Fruit fly (Drosophila melanogaster) whole organism, embryonic: ENCODE results near the gene CG33702.

Experiments used
- B-H2 ChIP-seq: fragments of 200-800 bp; sonication (Bioruptor generic); optimal IDR thresholded peaks from 2 replicates; lab custom pipeline; 2018; ENCODE audit warnings: missing biosample characterization, mild to moderate bottlenecking, missing genetic modification characterization
- CG10431 ChIP-seq: fragments of 200-800 bp; sonication (Bioruptor generic); optimal IDR thresholded peaks from 3 replicates; lab custom pipeline; 2018; ENCODE audit warnings: missing biosample characterization, mild to moderate bottlenecking, missing genetic modification characterization
- CG10979 ChIP-seq: fragments of 200-800 bp; sonication (Bioruptor generic); optimal IDR thresholded peaks from 2 replicates; lab custom pipeline; 2018; ENCODE audit warnings: missing biosample characterization, mild to moderate bottlenecking, missing genetic modification characterization, moderate library complexity
- CG11247 ChIP-seq: fragments of 200-800 bp; sonication (Bioruptor generic); IDR thresholded peaks from 2 replicates; pipeline ENCODE4 v1.3.6; 2022; ENCODE audit warnings: missing biosample characterization, missing genetic modification characterization
- CG11398 ChIP-seq: fragments of 200-800 bp; sonication (Bioruptor generic); optimal IDR thresholded peaks from 2 replicates; lab custom pipeline; 2016; ENCODE audit warnings: missing biosample characterization, missing genetic modification characterization
- CG15269 ChIP-seq: fragments of 200-800 bp; sonication (Bioruptor generic); optimal IDR thresholded peaks from 2 replicates; lab custom pipeline; 2018; ENCODE audit warnings: missing biosample characterization, mild to moderate bottlenecking, missing genetic modification characterization, moderate library complexity
- CG17612 ChIP-seq: fragments of 200-800 bp; sonication (Bioruptor generic); IDR thresholded peaks from 2 replicates; pipeline ENCODE4 v1.3.6; 2022; ENCODE audit warnings: missing biosample characterization, missing genetic modification characterization
- CG2202 ChIP-seq: fragments of 200-800 bp; sonication (Bioruptor generic); optimal IDR thresholded peaks from 2 replicates; lab custom pipeline; 2018; ENCODE audit warnings: missing biosample characterization, mild to moderate bottlenecking, missing genetic modification characterization
- CG2678 ChIP-seq: fragments of 200-800 bp; sonication (Bioruptor generic); optimal IDR thresholded peaks from 3 replicates; lab custom pipeline; 2019; ENCODE audit warnings: missing biosample characterization, mild to moderate bottlenecking, missing genetic modification characterization, moderate library complexity
- CG3065 ChIP-seq: fragments of 200-800 bp; sonication (Bioruptor generic); optimal IDR thresholded peaks from 2 replicates; lab custom pipeline; 2016; ENCODE audit warnings: missing biosample characterization, missing genetic modification characterization
- CG32772 ChIP-seq: fragments of 200-800 bp; sonication (Bioruptor generic); IDR thresholded peaks from 2 replicates; pipeline ENCODE4 v1.3.6; 2022; ENCODE audit warnings: missing biosample characterization, missing genetic modification characterization
- CG34422 ChIP-seq: fragments of 200-800 bp; sonication (Bioruptor generic); IDR thresholded peaks from 3 replicates; pipeline ENCODE4 v1.3.6; 2022; ENCODE audit warnings: missing biosample characterization, missing genetic modification characterization
- CG3847 ChIP-seq: fragments of 200-800 bp; sonication (Bioruptor generic); IDR thresholded peaks from 2 replicates; pipeline ENCODE4 v1.3.6; 2022; ENCODE audit warnings: missing biosample characterization, missing genetic modification characterization
- CG4360 ChIP-seq: fragments of 200-800 bp; sonication (Bioruptor generic); IDR thresholded peaks from 2 replicates; pipeline ENCODE4 v1.3.6; 2022; ENCODE audit warnings: missing biosample characterization, missing genetic modification characterization
- CG4404 ChIP-seq: fragments of 200-800 bp; sonication (Bioruptor generic); IDR thresholded peaks from 2 replicates; pipeline ENCODE4 v1.3.6; 2022; ENCODE audit warnings: missing biosample characterization, missing genetic modification characterization
- CG6683 ChIP-seq: fragments of 200-800 bp; sonication (Bioruptor generic); optimal IDR thresholded peaks from 2 replicates; lab custom pipeline; 2017; ENCODE audit warnings: missing biosample characterization, mild to moderate bottlenecking, missing genetic modification characterization, missing genetic modification reagents
- CG6791 ChIP-seq: fragments of 200-800 bp; sonication (Bioruptor generic); IDR thresholded peaks from 3 replicates; pipeline ENCODE4 v1.3.6; 2022; ENCODE audit warnings: missing biosample characterization, missing genetic modification characterization; ENCODE audit not compliant: partially characterized antibody
- CG8290 ChIP-seq, 3 experiments: fragments of 200-800 bp; sonication (Bioruptor generic); optimal IDR thresholded peaks; 2 replicates each; lab custom pipeline; 2016 to 2019; ENCODE audit warnings: missing biosample characterization in 3 of 3, missing genetic modification characterization in 3 of 3, mild to moderate bottlenecking in 2 of 3, moderate library complexity in 1 of 3
- CG9437 ChIP-seq: fragments of 200-800 bp; sonication (Bioruptor generic); optimal IDR thresholded peaks from 2 replicates; lab custom pipeline; 2018; ENCODE audit warnings: missing biosample characterization, mild to moderate bottlenecking, missing genetic modification characterization
- CG9609 ChIP-seq: fragments of 200-800 bp; sonication (Bioruptor generic); optimal IDR thresholded peaks from 3 replicates; lab custom pipeline; 2016; ENCODE audit warnings: missing biosample characterization, missing genetic modification characterization
- Chrac-16 ChIP-seq: fragments of 200-800 bp; sonication (Bioruptor generic); optimal IDR thresholded peaks from 3 replicates; lab custom pipeline; 2016; ENCODE audit warnings: missing biosample characterization, missing genetic modification characterization
- Doc3 ChIP-seq: fragments of 200-800 bp; sonication (Bioruptor generic); IDR thresholded peaks from 3 replicates; pipeline ENCODE4 v1.3.6; 2022; ENCODE audit warnings: missing biosample characterization, missing genetic modification characterization; ENCODE audit not compliant: partially characterized antibody
- Hey ChIP-seq: fragments of 200-800 bp; sonication (Bioruptor generic); optimal IDR thresholded peaks from 3 replicates; lab custom pipeline; 2018; ENCODE audit warnings: missing biosample characterization, mild to moderate bottlenecking, missing genetic modification characterization
- Hr51 ChIP-seq, 2 experiments: fragments of 200-800 bp; sonication (Bioruptor generic); optimal IDR thresholded peaks; 2 replicates in 1 of 2; 3 replicates in 1 of 2; lab custom pipeline; 2016 to 2018; ENCODE audit warnings: missing biosample characterization in 2 of 2, missing genetic modification characterization in 2 of 2, mild to moderate bottlenecking in 1 of 2, moderate library complexity in 1 of 2
- Mes4 ChIP-seq: fragments of 200-800 bp; sonication (Bioruptor generic); optimal IDR thresholded peaks from 2 replicates; lab custom pipeline; 2016; ENCODE audit warnings: missing biosample characterization, missing genetic modification characterization
- Myb ChIP-seq: fragments of 200-800 bp; sonication (Bioruptor generic); optimal IDR thresholded peaks from 2 replicates; lab custom pipeline; 2016; ENCODE audit warnings: missing biosample characterization, missing genetic modification characterization
- NC2β ChIP-seq: fragments of 200-800 bp; sonication (Bioruptor generic); optimal IDR thresholded peaks from 2 replicates; lab custom pipeline; 2016; ENCODE audit warnings: missing biosample characterization, missing genetic modification characterization
- Oli ChIP-seq: fragments of 200-800 bp; sonication (Bioruptor generic); optimal IDR thresholded peaks from 2 replicates; lab custom pipeline; 2018; ENCODE audit warnings: missing biosample characterization, mild to moderate bottlenecking, missing genetic modification characterization, moderate library complexity
- Opbp ChIP-seq: fragments of 200-800 bp; sonication (Bioruptor generic); IDR thresholded peaks from 3 replicates; pipeline ENCODE4 v1.3.6; 2022; ENCODE audit warnings: missing biosample characterization, missing genetic modification characterization; ENCODE audit not compliant: partially characterized antibody
- Sin3A ChIP-seq: fragments of >200 bp; optimal IDR thresholded peaks from 2 replicates; lab custom pipeline; 2018
- Sox102F ChIP-seq: fragments of 200-800 bp; sonication (Bioruptor generic); optimal IDR thresholded peaks from 2 replicates; lab custom pipeline; 2018; ENCODE audit warnings: missing biosample characterization, mild to moderate bottlenecking, missing genetic modification characterization, moderate library complexity
- al ChIP-seq: fragments of 200-800 bp; sonication (Bioruptor generic); IDR thresholded peaks from 2 replicates; pipeline ENCODE4 v1.3.6; 2022; ENCODE audit warnings: missing biosample characterization, missing genetic modification characterization
- aop ChIP-seq: fragments of 200-800 bp; sonication (Bioruptor generic); IDR thresholded peaks from 2 replicates; pipeline ENCODE4 v1.3.6; 2022; ENCODE audit warnings: missing biosample characterization, missing genetic modification characterization
- croc ChIP-seq: fragments of 200-800 bp; sonication (Bioruptor generic); conservative IDR thresholded peaks from 3 replicates; pipeline ENCODE4 v1.3.6; 2022; ENCODE audit warnings: missing biosample characterization, missing genetic modification characterization
- danr ChIP-seq: fragments of 200-800 bp; sonication (Bioruptor generic); IDR thresholded peaks from 2 replicates; pipeline ENCODE4 v1.3.6; 2022; ENCODE audit warnings: missing biosample characterization, missing genetic modification characterization
- disco-r ChIP-seq: fragments of 200-800 bp; sonication (Bioruptor generic); optimal IDR thresholded peaks from 2 replicates; lab custom pipeline; 2016; ENCODE audit warnings: missing biosample characterization, missing genetic modification characterization
- gem ChIP-seq: fragments of 200-800 bp; sonication (Bioruptor generic); optimal IDR thresholded peaks from 2 replicates; lab custom pipeline; 2019; ENCODE audit warnings: missing biosample characterization, mild to moderate bottlenecking, missing genetic modification characterization, moderate library complexity
- grau ChIP-seq: fragments of 200-800 bp; optimal IDR thresholded peaks from 3 replicates; lab custom pipeline; 2019; ENCODE audit warnings: missing biosample characterization, mild to moderate bottlenecking, missing genetic modification characterization, moderate library complexity
- lab ChIP-seq: fragments of 200-800 bp; sonication (Bioruptor generic); optimal IDR thresholded peaks from 3 replicates; lab custom pipeline; 2017; ENCODE audit warnings: missing biosample characterization, missing genetic modification characterization, mild to moderate bottlenecking, moderate library complexity, missing genetic modification reagents
- mam ChIP-seq: fragments of 200-800 bp; sonication (Bioruptor generic); optimal IDR thresholded peaks from 3 replicates; lab custom pipeline; 2016; ENCODE audit warnings: missing biosample characterization, missing genetic modification characterization
- pan ChIP-seq, 4 experiments: fragments of >200 bp in 3 of 4; fragments of 200-800 bp in 1 of 4; sonication (Bioruptor generic) in 1 of 4; optimal IDR thresholded peaks in 3 of 4; IDR thresholded peaks in 1 of 4; 2 replicates each; pipeline versions ENCODE4 v1.3.6 to Lab custom; 2017 to 2022; ENCODE audit warnings: missing biosample characterization in 2 of 4, missing genetic modification characterization in 2 of 4, mixed read lengths in 1 of 4
- phol ChIP-seq: fragments of 200-800 bp; sonication (Bioruptor generic); optimal IDR thresholded peaks from 3 replicates; lab custom pipeline; 2018; ENCODE audit warnings: missing biosample characterization, mild to moderate bottlenecking, missing genetic modification characterization, moderate library complexity
- pum ChIP-seq: fragments of 200-800 bp; sonication (Bioruptor generic); optimal IDR thresholded peaks from 2 replicates; lab custom pipeline; 2016; ENCODE audit warnings: missing biosample characterization, missing genetic modification characterization
- pzg ChIP-seq: fragments of 200-800 bp; sonication (Bioruptor generic); optimal IDR thresholded peaks from 3 replicates; lab custom pipeline; 2018; ENCODE audit warnings: missing biosample characterization, mild to moderate bottlenecking, missing genetic modification characterization, moderate library complexity
- sima ChIP-seq: fragments of 200-800 bp; sonication (Bioruptor generic); optimal IDR thresholded peaks from 2 replicates; lab custom pipeline; 2016; ENCODE audit warnings: missing biosample characterization, missing genetic modification characterization
- sqz ChIP-seq: fragments of 200-800 bp; sonication (Bioruptor generic); optimal IDR thresholded peaks from 3 replicates; lab custom pipeline; 2018; ENCODE audit warnings: missing biosample characterization, mild to moderate bottlenecking, missing genetic modification characterization
- ssp ChIP-seq: fragments of 200-800 bp; sonication (Bioruptor generic); IDR thresholded peaks from 2 replicates; pipeline ENCODE4 v1.3.6; 2022; ENCODE audit warnings: missing biosample characterization, missing genetic modification characterization
- tgo ChIP-seq: fragments of 200-800 bp; sonication (Bioruptor generic); IDR thresholded peaks from 3 replicates; pipeline ENCODE4 v1.3.6; 2022; ENCODE audit warnings: missing biosample characterization, missing genetic modification characterization
- ttk ChIP-seq: fragments of 200-800 bp; sonication (Bioruptor generic); IDR thresholded peaks from 2 replicates; pipeline ENCODE4 v2.1.2; 2022; ENCODE audit warnings: missing biosample characterization, missing genetic modification characterization

The CG33702 gene

dm6 chr3L:9552190-9552809 is 39.1 kb upstream of the CG33702 start (continued):
- TF ChIP-seq CG11398 (GFP tag; lab: Kevin White, UChicago): no peak
- no peak for TF ChIP-seq Hey
- peak; percentile 49 for TF ChIP-seq CG2678
- no peak for TF ChIP-seq Opbp
- TF ChIP-seq Sox102F (GFP tag; lab: Kevin White, UChicago): peak; percentile 60
- TF ChIP-seq ssp (GFP tag; lab: Robert Waterston, UW): no peak
- TF ChIP-seq pan (optimal IDR thresholded peaks at IDR 0.05; lab: Kevin White, UChicago): no peak
- peak in 1 of 2 experiments; percentile 59 for TF ChIP-seq pan (GFP tag; optimal IDR thresholded peaks at IDR 0.05 in 1 of 2, IDR thresholded peaks at IDR 0.05 in 1 of 2)
- TF ChIP-seq CG15269 (tag; lab: Kevin White, UChicago): peak; percentile 49
- no peak for TF ChIP-seq CG17612
- TF ChIP-seq CG2202 (tag; lab: Kevin White, UChicago): no peak
- TF ChIP-seq Doc3: no peak
- TF ChIP-seq CG8290 (GFP tag; optimal IDR thresholded peaks at IDR 0.05; lab: Kevin White, UChicago): no peak
- TF ChIP-seq CG8290 (tag; optimal IDR thresholded peaks at IDR 0.05; lab: Kevin White, UChicago): peak in 1 of 2 experiments; percentile 36
- no peak for TF ChIP-seq al (GFP tag; lab: Robert Waterston, UW)
- no peak for TF ChIP-seq CG3065 (GFP tag; lab: Kevin White, UChicago)
- TF ChIP-seq Oli (tag; lab: Kevin White, UChicago): peak; percentile 36
- TF ChIP-seq CG10431 (GFP tag; lab: Kevin White, UChicago): no peak
- peak; percentile 0 for TF ChIP-seq phol (tag; lab: Kevin White, UChicago)
- TF ChIP-seq CG9437 (GFP tag; lab: Kevin White, UChicago): no peak
- no peak for TF ChIP-seq sima (GFP tag; lab: Kevin White, UChicago)
- peak; percentile 74 for TF ChIP-seq grau
- no peak for TF ChIP-seq CG9609 (GFP tag; lab: Kevin White, UChicago)
- TF ChIP-seq pum (GFP tag; lab: Kevin White, UChicago): no peak
- TF ChIP-seq CG4360 (GFP tag; lab: Robert Waterston, UW): no peak
- TF ChIP-seq ttk: no peak; the same call in 1 of the 2 replicates
- no peak; the same call in 1 of the 2 replicates for TF ChIP-seq CG32772
- TF ChIP-seq gem: peak; percentile 23
- no peak for TF ChIP-seq danr
- TF ChIP-seq B-H2: no peak
- 0 out of 3 replicates have a peak, but pooled peaks have one; percentile 40 for TF ChIP-seq CG34422 (GFP tag; lab: Robert Waterston, UW)
- TF ChIP-seq CG4404 (GFP tag; lab: Robert Waterston, UW): no peak
- no peak for TF ChIP-seq CG6683
- TF ChIP-seq Sin3A (lab: Kevin White, UChicago): no peak
- TF ChIP-seq NC2β (GFP tag; lab: Kevin White, UChicago): no peak
- TF ChIP-seq CG3847: no peak
- TF ChIP-seq CG6791 (GFP tag; lab: Robert Waterston, UW): no peak
- no peak for TF ChIP-seq Chrac-16
- peak; percentile 37 for TF ChIP-seq lab (GFP tag; lab: Kevin White, UChicago)
- TF ChIP-seq CG10979 (tag; lab: Kevin White, UChicago): no peak
- TF ChIP-seq croc (GFP tag; lab: Robert Waterston, UW): no peak
- peak; percentile 51 for TF ChIP-seq tgo (GFP tag; lab: Robert Waterston, UW)
- TF ChIP-seq pzg (GFP tag; lab: Kevin White, UChicago): no peak
- no peak for TF ChIP-seq aop (GFP tag; lab: Robert Waterston, UW)
- 0 out of 2 replicates have a peak, but pooled peaks have one; percentile 5 for TF ChIP-seq CG11247 (GFP tag; lab: Robert Waterston, UW)
- no peak for TF ChIP-seq sqz (GFP tag; lab: Kevin White, UChicago)
- peak in 1 of 2 experiments; percentile 58 for TF ChIP-seq Hr51 (GFP tag; optimal IDR thresholded peaks at IDR 0.05; lab: Kevin White, UChicago)
- TF ChIP-seq Mes4 (GFP tag; lab: Kevin White, UChicago): no peak
- no peak for TF ChIP-seq disco-r (GFP tag; lab: Kevin White, UChicago)
- no peak for TF ChIP-seq mam (GFP tag; lab: Kevin White, UChicago)
- no peak for TF ChIP-seq Myb (GFP tag; lab: Kevin White, UChicago)
